Fruit fly (Drosophila melanogaster) whole organism, pupa: Measurements from ENCODE around the gene CG11670.

Source experiments
- CG10348 ChIP-seq: fragments of 200-800 bp; sonication (Bioruptor generic); IDR thresholded peaks from 2 replicates; pipeline ENCODE4 v1.3.6; 2022; ENCODE audit warnings: missing biosample characterization, missing genetic modification characterization
- CG32121 ChIP-seq: fragments of 200-800 bp; sonication (Bioruptor generic); IDR thresholded peaks from 2 replicates; pipeline ENCODE4 v1.3.6; 2022; ENCODE audit warnings: missing biosample characterization, missing genetic modification characterization
- CG34367 ChIP-seq: fragments of 200-800 bp; sonication (Bioruptor generic); optimal IDR thresholded peaks from 2 replicates; lab custom pipeline; 2018; ENCODE audit warnings: missing biosample characterization, mild to moderate bottlenecking, missing genetic modification characterization
- Pif1B ChIP-seq: fragments of 200-800 bp; sonication (Bioruptor generic); optimal IDR thresholded peaks from 3 replicates; lab custom pipeline; 2016; ENCODE audit warnings: missing biosample characterization, missing genetic modification characterization

DNA sequence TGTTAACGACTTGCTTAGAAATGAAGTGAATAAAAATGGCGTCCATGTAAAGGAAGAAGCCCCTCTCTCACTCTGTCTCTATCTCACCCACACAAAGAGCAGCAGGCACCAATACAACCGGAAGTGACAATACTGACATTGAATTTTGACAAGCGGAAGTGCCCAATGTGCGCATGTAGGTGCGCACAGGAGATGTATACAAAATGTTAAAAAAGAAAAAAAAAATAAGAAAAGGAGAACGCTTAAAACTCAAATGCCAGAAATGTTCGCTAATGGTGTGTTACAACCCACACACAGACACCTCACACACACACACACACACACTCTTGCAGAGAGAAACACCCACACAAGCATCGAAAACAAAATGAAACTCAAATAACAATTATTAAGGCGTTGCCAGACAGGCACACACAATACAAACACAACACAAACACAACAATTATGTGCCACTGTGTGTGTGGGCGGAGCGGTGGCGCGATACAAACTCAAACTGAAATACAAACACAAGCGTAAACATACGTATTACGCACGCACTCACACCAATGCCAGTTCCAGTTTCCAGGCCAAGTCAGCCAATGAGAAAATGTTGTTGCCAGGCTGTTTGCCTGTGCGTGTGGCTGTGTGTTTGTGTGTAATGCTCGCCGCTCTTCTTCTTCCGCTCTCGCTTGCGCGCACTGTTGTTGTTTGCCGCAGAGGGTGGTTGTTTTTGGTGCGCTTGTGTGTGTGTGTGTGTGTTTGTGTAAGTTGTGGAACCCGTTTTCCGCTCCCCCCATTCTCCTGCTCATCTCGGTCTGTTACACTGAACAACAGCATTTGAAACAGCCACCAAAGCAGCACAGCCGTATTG lies 22.1 kb downstream of the CG11670 start:
- TF ChIP-seq CG34367 (no peak), CG10348 (GFP tag; lab: Robert Waterston, UW) (no peak), CG32121 (GFP tag; lab: Robert Waterston, UW) (no peak), Pif1B (GFP tag; lab: Kevin White, UChicago) (no peak)
